Worm (Caenorhabditis elegans): ENCODE results near the gene Y54G2A.52.

Gene Y54G2A.52

DNA sequence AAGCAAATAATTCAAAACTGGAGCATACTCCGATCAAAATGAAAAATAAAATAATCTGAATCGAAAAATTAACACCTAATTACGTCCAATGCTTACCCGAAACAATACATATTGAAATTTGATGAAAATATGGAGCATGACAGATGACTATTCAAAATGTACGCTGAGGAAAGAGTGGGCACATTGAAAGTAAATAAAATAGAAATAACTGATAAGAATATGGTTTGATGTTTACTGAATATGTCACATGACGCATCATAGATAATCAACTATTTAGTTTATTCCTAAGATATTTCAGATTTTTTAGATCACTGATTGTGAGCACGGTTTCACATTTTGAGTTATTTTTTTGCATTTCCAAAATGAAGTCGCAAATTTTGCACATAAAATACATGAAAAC lies at the start of gene Y54G2A.52:
Y54G2A.52 (minus strand) TSS at position 348 of the 400 bp plus-strand sequence.
- TF ChIP-seq elt-2 (tag; optimal IDR thresholded peaks at IDR 0.05) (peak; percentile 14), fkh-6 (tag; optimal IDR thresholded peaks at IDR 0.05) (no peak)

DNA sequence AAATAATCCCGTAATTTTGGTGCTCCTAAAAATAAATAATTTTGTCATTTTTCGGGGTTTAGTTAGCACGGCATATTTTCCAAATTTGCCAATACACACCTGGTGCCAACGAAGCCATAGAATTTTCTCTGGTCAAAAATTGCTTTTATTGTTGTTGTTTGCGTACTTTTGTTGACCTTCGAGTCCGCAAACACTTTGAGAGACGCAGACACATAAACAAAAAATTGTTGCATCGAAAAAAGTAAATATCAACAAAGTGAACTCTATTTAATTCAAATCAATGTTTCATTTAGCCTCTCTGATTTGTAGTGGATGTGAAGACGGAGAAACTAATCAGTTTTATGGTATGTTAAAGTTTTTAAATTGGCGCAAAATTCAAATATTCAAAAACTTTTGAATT lies 47.8 kb upstream of the Y54G2A.52 start, which contains the start of gene Y54G2A.40:
Y54G2A.40 (plus strand) TSS at position 213 of the 400 bp plus-strand sequence.
- TF ChIP-seq pat-9 (tag; optimal IDR thresholded peaks at IDR 0.05) (no peak), ama-1 (optimal IDR thresholded peaks at IDR 0.05) (no peak), hlh-8 (tag; optimal IDR thresholded peaks at IDR 0.05) (no peak), pros-1 (tag; optimal IDR thresholded peaks at IDR 0.05) (no peak)

DNA sequence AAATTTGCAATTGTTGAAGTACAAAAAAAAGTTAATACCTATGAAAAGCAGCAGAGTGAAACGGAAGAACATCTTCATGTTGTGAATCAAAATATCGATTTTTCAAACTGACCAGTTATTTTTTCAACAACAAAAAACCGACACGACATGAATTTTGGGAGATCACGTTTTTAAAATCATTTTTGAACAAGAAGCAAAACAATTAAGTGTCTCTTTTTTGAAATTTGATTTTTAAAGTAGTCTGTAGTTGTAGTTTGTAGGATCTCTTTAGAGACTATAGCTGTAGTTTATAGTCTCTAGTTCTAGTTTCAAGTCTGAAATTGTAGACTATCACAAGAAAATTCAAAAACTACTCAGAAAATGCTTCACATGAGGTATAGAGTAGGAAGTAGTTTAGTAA lies 45.4 kb upstream of the Y54G2A.52 start, which contains the start of gene Y54G2A.15:
Y54G2A.15 (minus strand) TSS at position 101 of the 400 bp plus-strand sequence.
- TF ChIP-seq tbx-7 (tag; optimal IDR thresholded peaks at IDR 0.05) (no peak), odd-2 (tag; optimal IDR thresholded peaks at IDR 0.05) (no peak), ahr-1 (tag; optimal IDR thresholded peaks at IDR 0.05) (no peak), ceh-30 (tag; optimal IDR thresholded peaks at IDR 0.05) (no peak), F13H6.1 (tag; optimal IDR thresholded peaks at IDR 0.05) (no peak), ceh-24 (tag; optimal IDR thresholded peaks at IDR 0.05) (no peak), tbx-2 (tag; optimal IDR thresholded peaks at IDR 0.05) (no peak), elt-2 (tag; optimal IDR thresholded peaks at IDR 0.05) (no peak), ama-1 (optimal IDR thresholded peaks at IDR 0.05) (no peak), pha-4 (tag; optimal IDR thresholded peaks at IDR 0.05) (no peak)

DNA sequence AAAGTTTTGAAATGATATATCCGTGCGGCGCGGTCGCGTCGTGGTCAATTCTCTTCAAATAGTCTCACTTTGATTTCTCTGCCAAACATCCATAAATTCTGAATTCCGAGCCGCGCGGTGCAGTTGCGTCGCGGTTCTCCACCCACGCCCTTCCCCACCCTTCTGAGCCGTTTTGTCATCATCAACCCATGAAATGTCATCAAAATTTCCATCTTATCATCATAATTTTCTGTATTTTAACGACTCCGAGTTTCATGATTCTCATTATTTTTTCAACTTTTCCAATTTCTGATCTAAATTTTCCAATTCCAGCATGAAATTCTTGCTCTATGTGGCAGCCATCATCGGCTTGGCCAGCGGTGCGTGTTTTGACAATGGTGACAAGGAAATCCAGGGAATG lies 43.7 kb upstream of the Y54G2A.52 start, which contains the start of gene clec-84:
clec-84 (plus strand) TSS at position 301 of the 400 bp plus-strand sequence.
- TF ChIP-seq hlh-13 (GFP tag; optimal IDR thresholded peaks at IDR 0.05): no peak
- no peak for TF ChIP-seq ceh-30 (tag; optimal IDR thresholded peaks at IDR 0.05)
- no peak for TF ChIP-seq ceh-45 (GFP tag; IDR thresholded peaks at IDR 0.05)
- TF ChIP-seq elt-2 (tag; optimal IDR thresholded peaks at IDR 0.05): no peak
- no peak for TF ChIP-seq nfya-1 (tag; optimal IDR thresholded peaks at IDR 0.05)
- no peak for TF ChIP-seq ceh-14 (tag; optimal IDR thresholded peaks at IDR 0.05)
- no peak for TF ChIP-seq tbx-2 (tag; optimal IDR thresholded peaks at IDR 0.05)
- no peak for TF ChIP-seq ahr-1 (tag; optimal IDR thresholded peaks at IDR 0.05)
- no peak for TF ChIP-seq ceh-9 (tag; optimal IDR thresholded peaks at IDR 0.05)
- no peak for TF ChIP-seq elt-4 (tag; optimal IDR thresholded peaks at IDR 0.05)
- TF ChIP-seq ceh-2 (tag; optimal IDR thresholded peaks at IDR 0.05): no peak
- no peak for TF ChIP-seq ztf-16 (tag; optimal IDR thresholded peaks at IDR 0.05)

DNA sequence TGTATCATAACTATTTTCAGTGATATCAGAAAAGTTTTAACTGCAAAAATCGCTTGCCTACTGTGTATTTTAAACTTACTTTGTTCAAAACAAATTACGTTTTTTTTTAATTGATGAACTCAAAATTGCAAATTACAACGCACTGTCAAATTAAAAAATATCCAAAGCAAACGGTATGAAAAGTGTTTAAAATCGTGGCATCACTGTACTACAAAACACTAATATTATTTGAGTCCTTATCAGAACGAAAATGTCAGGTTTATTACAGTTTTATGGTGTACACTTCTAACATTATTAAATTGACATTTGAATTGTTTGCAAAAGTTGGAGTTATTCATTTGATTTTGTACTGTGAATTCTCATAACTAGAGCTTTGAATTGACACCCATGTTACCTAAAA lies 42.8 kb upstream of the Y54G2A.52 start, which contains the start of gene clec-83:
clec-83 (minus strand) TSS at position 213 of the 400 bp plus-strand sequence.
- TF ChIP-seq hlh-8 (tag; optimal IDR thresholded peaks at IDR 0.05) (no peak), ahr-1 (tag; optimal IDR thresholded peaks at IDR 0.05) (no peak), pqm-1 (tag; optimal IDR thresholded peaks at IDR 0.05) (no peak), ceh-24 (tag; optimal IDR thresholded peaks at IDR 0.05) (no peak), mec-3 (tag; optimal IDR thresholded peaks at IDR 0.05; ENCODE audit: borderline replicate concordance) (no peak), lin-11 (tag; optimal IDR thresholded peaks at IDR 0.05) (no peak), ceh-19 (GFP tag; optimal IDR thresholded peaks at IDR 0.05) (no peak), pros-1 (tag; optimal IDR thresholded peaks at IDR 0.05) (no peak), K09A11.1 (tag; optimal IDR thresholded peaks at IDR 0.05; ENCODE audit: insufficient read depth) (no peak), tbx-7 (tag; optimal IDR thresholded peaks at IDR 0.05) (no peak), hlh-15 (tag; optimal IDR thresholded peaks at IDR 0.05) (no peak)

DNA sequence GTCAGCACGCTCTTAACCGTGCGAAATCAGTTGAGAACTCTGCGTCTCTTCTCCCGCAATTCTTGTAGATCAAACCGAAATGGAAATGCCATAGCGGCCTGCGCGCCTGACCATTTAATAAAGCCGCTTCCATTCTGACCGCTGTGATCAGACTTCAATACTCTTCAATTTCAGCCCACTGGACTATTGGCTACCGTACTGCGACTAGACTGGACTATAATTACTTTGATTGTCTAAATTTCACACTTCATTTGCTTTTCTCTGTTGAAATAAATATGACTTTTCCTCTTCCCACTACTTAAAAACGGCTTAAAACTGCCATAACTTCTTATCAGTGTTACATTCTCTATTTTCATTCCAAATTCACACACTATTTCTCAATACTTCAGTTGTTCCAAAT lies 39.8 kb upstream of the Y54G2A.52 start, which contains the start of gene Y54G2A.7:
Y54G2A.7 (plus strand) TSS at position 301 of the 400 bp plus-strand sequence.
- TF ChIP-seq unc-86 (tag; optimal IDR thresholded peaks at IDR 0.05) (no peak), pat-9 (tag; optimal IDR thresholded peaks at IDR 0.05) (no peak), zip-5 (tag; optimal IDR thresholded peaks at IDR 0.05) (no peak), pha-4 (tag; optimal IDR thresholded peaks at IDR 0.05) (no peak), hlh-8 (tag; optimal IDR thresholded peaks at IDR 0.05) (no peak), elt-4 (tag; optimal IDR thresholded peaks at IDR 0.05) (no peak), unc-42 (tag; optimal IDR thresholded peaks at IDR 0.05) (no peak), ceh-22 (tag; optimal IDR thresholded peaks at IDR 0.05) (no peak), sox-4 (tag; optimal IDR thresholded peaks at IDR 0.05) (no peak), ahr-1 (tag; optimal IDR thresholded peaks at IDR 0.05) (no peak), C38D4.7 (GFP tag; optimal IDR thresholded peaks at IDR 0.05) (no peak), tbx-7 (tag; optimal IDR thresholded peaks at IDR 0.05) (no peak), unc-55 (GFP tag; optimal IDR thresholded peaks at IDR 0.05) (no peak), che-1 (tag; optimal IDR thresholded peaks at IDR 0.05) (no peak)

Measured in whole organism, late embryonic.